Worm (Caenorhabditis elegans) whole organism, L4 larva: ENCODE measurements around the gene C28D4.18.
"Not testable (repeated sequence)": the region's sequence is repeated elsewhere in the genome, so short reads cannot be mapped to it uniquely, and the experiment has no call there.

Experiments
- D1046.2 ChIP-seq: fragments of 200-800 bp; sonication (Bioruptor generic); IDR thresholded peaks from 2 replicates; pipeline ENCODE4 v1.3.6; 2022; ENCODE audit warnings: missing genetic modification characterization, missing compliant biosample characterization
- F49E8.2 ChIP-seq: sonication (generic microtip); optimal IDR thresholded peaks from 2 replicates; lab custom pipeline; 2016; ENCODE audit warnings: missing compliant biosample characterization, mild to moderate bottlenecking, missing genetic modification characterization, borderline replicate concordance
- Y5F2A.4 ChIP-seq: fragments of 200-800 bp; sonication (Bioruptor generic); optimal IDR thresholded peaks from 2 replicates; lab custom pipeline; 2018; ENCODE audit warnings: mild to moderate bottlenecking, missing genetic modification characterization, missing compliant biosample characterization
- ama-1 ChIP-seq: fragments of 150-350 bp; optimal IDR thresholded peaks from 2 replicates; lab custom pipeline; 2014; ENCODE audit warnings: inconsistent platforms, mixed read lengths
- ceh-62 ChIP-seq: sonication (generic microtip); optimal IDR thresholded peaks from 2 replicates; lab custom pipeline; 2017; ENCODE audit warnings: missing biosample characterization, missing genetic modification characterization
- fos-1 ChIP-seq: fragments of 150-350 bp; optimal IDR thresholded peaks from 2 replicates; lab custom pipeline; 2014; ENCODE audit warnings: missing biosample characterization, missing genetic modification characterization
- mep-1 ChIP-seq: fragments of 150-350 bp; sonication (generic microtip); optimal IDR thresholded peaks from 3 replicates; lab custom pipeline; 2014; ENCODE audit warnings: missing biosample characterization, missing genetic modification characterization

ce11 chrIV:9688715-9689114 is 36.4 kb upstream of the C28D4.18 start, which contains the start of gene msp-76:
- not testable (repeated sequence) for TF ChIP-seq fos-1 (tag; lab: Kevin White, UChicago); Y5F2A.4 (GFP tag; lab: Kevin White, UChicago); mep-1; D1046.2 (GFP tag; lab: Robert Waterston, UW); ceh-62 (tag; lab: Kevin White, UChicago); F49E8.2 (tag; lab: Kevin White, UChicago); ama-1 (lab: Kevin White, UChicago)
